Worm (Caenorhabditis elegans): ENCODE measurements around the gene C06H5.14.
A peak's percentile ranks its signal among the peaks of the same experiment; 100 is the strongest.

The C06H5.14 gene

DNA sequence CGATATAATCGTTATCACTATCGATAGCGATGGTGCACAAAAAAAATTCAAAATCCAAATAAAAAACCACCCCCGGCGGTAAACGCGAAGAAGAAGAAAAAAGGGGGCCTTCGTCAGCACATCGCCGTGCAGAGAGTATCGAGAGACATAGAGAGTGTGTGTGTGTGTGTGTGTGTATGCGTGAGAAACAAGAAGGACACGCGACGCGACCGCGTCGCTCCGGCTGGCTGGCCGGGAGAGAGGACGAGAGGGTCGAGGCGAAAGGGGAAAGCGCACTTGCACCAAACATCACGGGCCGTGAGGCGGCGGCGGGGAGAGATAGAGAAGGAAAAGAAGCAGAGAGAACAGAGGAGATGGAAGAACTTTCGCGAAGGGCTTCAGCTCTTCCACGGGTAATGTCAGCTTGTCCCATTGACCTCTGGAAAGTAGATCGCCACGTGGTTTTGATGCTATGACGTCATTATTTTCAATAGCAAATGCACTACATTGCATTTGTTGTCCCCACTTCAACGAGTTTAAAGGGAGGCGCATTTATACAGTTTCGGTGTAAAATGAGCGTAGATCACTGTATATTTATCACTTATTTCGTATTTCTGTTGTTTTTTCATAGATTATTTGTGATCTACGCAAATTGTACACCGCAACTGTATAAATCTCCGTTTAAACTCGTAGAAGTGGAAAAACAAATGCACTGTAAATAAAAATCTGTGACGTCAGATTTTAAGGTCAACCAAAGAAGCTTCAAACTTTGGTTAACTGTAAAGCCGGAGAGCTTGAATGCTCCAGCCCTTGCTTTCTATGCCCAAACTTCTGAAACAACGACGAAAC lies 47.5 kb downstream of the C06H5.14 start, which contains the start of gene Y59A8B.24 (continued):
- TF ChIP-seq F49E8.2 (tag; optimal IDR thresholded peaks at IDR 0.05; ENCODE audit: insufficient read depth), result no peak
- no peak for TF ChIP-seq ccch-3 (GFP tag; optimal IDR thresholded peaks at IDR 0.05)
- no peak for TF ChIP-seq snpc-3.4 (tag; optimal IDR thresholded peaks at IDR 0.05)
- peak; percentile 77 for TF ChIP-seq lin-26 (GFP tag; IDR thresholded peaks at IDR 0.05)
- TF ChIP-seq tbp1 (GFP tag; optimal IDR thresholded peaks at IDR 0.05), result peak; percentile 60
- TF ChIP-seq Y79H2A.3 (GFP tag; conservative IDR thresholded peaks at IDR 0.05), result no peak
- peak; percentile 58 for TF ChIP-seq C06A6.2 (GFP tag; conservative IDR thresholded peaks at IDR 0.05)
- TF ChIP-seq T07F8.4 (tag; optimal IDR thresholded peaks at IDR 0.05), result peak; percentile 17
- TF ChIP-seq nfya-2 (GFP tag; IDR thresholded peaks at IDR 0.05), result no peak
- TF ChIP-seq zim-3 (tag; optimal IDR thresholded peaks at IDR 0.05), result peak; percentile 32
- no peak for TF ChIP-seq efl-1 (GFP tag; optimal IDR thresholded peaks at IDR 0.05)
- no peak for TF ChIP-seq B0019.2 (GFP tag; conservative IDR thresholded peaks at IDR 0.05)
- TF ChIP-seq sdz-38 (tag; optimal IDR thresholded peaks at IDR 0.05), result no peak
- peak; percentile 32 for TF ChIP-seq snpc-4 (GFP tag; optimal IDR thresholded peaks at IDR 0.05)
- peak; percentile 30 to 83 (median 70) for TF ChIP-seq snpc-4 (tag; optimal IDR thresholded peaks at IDR 0.05)
- no peak for TF ChIP-seq unc-130 (GFP tag; optimal IDR thresholded peaks at IDR 0.05)
- TF ChIP-seq K12H6.12 (tag; optimal IDR thresholded peaks at IDR 0.05), result peak; percentile 95
- 0 out of 2 replicates have a peak, but pooled peaks have one; percentile 17 for TF ChIP-seq ceh-100 (GFP tag; IDR thresholded peaks at IDR 0.05)
- TF ChIP-seq lin-35 (GFP tag; optimal IDR thresholded peaks at IDR 0.05), result peak in 1 of 3 experiments; percentile 70
- no peak for TF ChIP-seq aptf-3 (GFP tag; IDR thresholded peaks at IDR 0.05)
- TF ChIP-seq mcd-1 (GFP tag; IDR thresholded peaks at IDR 0.05), result peak; percentile 89
- TF ChIP-seq F39B2.1 (GFP tag; IDR thresholded peaks at IDR 0.05), result no peak
- TF ChIP-seq hrde-1 (tag; optimal IDR thresholded peaks at IDR 0.05; ENCODE audit: borderline replicate concordance), result no peak
- TF ChIP-seq attf-5 (GFP tag; optimal IDR thresholded peaks at IDR 0.05), result peak; percentile 99
- no peak for TF ChIP-seq mes-4 (tag; optimal IDR thresholded peaks at IDR 0.05)
- no peak for TF ChIP-seq xnd-1 (tag; optimal IDR thresholded peaks at IDR 0.05)
- TF ChIP-seq pbrm-1 (GFP tag; IDR thresholded peaks at IDR 0.05), result peak; percentile 81
- TF ChIP-seq ZK185.1 (tag; optimal IDR thresholded peaks at IDR 0.05; ENCODE audit: poor library complexity, severe bottlenecking), result no peak
- TF ChIP-seq aptf-2 (GFP tag; conservative IDR thresholded peaks at IDR 0.05), result no peak
- peak; percentile 81; the same call in 1 of the 2 replicates for TF ChIP-seq let-526 (GFP tag; IDR thresholded peaks at IDR 0.05)
- TF ChIP-seq bed-1 (GFP tag; IDR thresholded peaks at IDR 0.05), result 0 out of 2 replicates have a peak, but pooled peaks have one; percentile 43
- TF ChIP-seq nfya-1 (tag; optimal IDR thresholded peaks at IDR 0.05; ENCODE audit: borderline replicate concordance, insufficient read depth), result no peak
- no peak for TF ChIP-seq egl-18 (GFP tag; IDR thresholded peaks at IDR 0.05)
- TF ChIP-seq ztf-22 (GFP tag; optimal IDR thresholded peaks at IDR 0.05), result peak; percentile 94
- no peak for TF ChIP-seq F10E7.11 (tag; optimal IDR thresholded peaks at IDR 0.05)

DNA sequence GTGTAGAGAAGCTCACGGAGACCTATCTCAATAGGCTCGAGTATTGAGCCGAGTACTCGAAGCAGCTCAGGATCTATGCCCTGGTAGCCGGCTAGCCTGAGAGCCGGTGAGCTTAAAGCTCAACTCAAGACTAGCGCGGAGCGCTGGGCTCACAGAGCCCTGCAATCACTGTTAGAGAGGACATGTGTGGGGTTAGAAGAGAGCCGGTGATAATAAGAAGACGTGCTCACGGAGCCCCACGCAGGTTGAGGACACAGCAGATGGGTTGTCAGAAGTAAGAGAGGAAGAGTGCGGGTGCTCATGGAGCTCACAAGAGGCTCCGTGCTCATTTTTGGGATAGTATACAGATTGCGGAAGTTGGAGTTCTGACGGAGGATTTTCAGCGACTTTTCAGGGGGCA lies 48.4 kb downstream of the C06H5.14 start:
- TF ChIP-seq ceh-27 (GFP tag; optimal IDR thresholded peaks at IDR 0.05) (no peak), F23B12.7 (tag; optimal IDR thresholded peaks at IDR 0.05; ENCODE audit: insufficient read depth) (no peak), somi-1 (GFP tag; optimal IDR thresholded peaks at IDR 0.05) (no peak), lin-54 (GFP tag; optimal IDR thresholded peaks at IDR 0.05) (no peak), chd-7 (tag; optimal IDR thresholded peaks at IDR 0.05) (no peak), ztf-26 (tag; optimal IDR thresholded peaks at IDR 0.05) (no peak), sdz-38 (tag; optimal IDR thresholded peaks at IDR 0.05) (no peak), ztf-25 (GFP tag; IDR thresholded peaks at IDR 0.05) (0 out of 2 replicates have a peak, but pooled peaks have one; percentile 16), dox-1 (GFP tag; IDR thresholded peaks at IDR 0.05) (no peak), hmg-20 (GFP tag; IDR thresholded peaks at IDR 0.05) (no peak), lin-35 (GFP tag; optimal IDR thresholded peaks at IDR 0.05) (no peak), snpc-1.3 (tag; optimal IDR thresholded peaks at IDR 0.05; ENCODE audit: insufficient read depth) (no peak), let-526 (GFP tag; IDR thresholded peaks at IDR 0.05) (no peak), zfh-2 (GFP tag; conservative IDR thresholded peaks at IDR 0.05) (peak; percentile 51; the same call in 1 of the 2 replicates)
